Fruit fly (Drosophila melanogaster): ENCODE results near the gene awd.

The awd gene

dm6 chr3R:31744044-31744652 is 1.7 kb downstream of the awd start, which contains the start of gene CG1896:
Gene CG1896 (plus strand): TSS chr3R:31744282.
- TF ChIP-seq Jra (GFP tag; optimal IDR thresholded peaks at IDR 0.05) (peak; percentile 0), br (GFP tag; optimal IDR thresholded peaks at IDR 0.05) (peak; percentile 54), Dif (GFP tag; optimal IDR thresholded peaks at IDR 0.05; ENCODE audit: partially characterized antibody) (no peak), Hr83 (GFP tag; optimal IDR thresholded peaks at IDR 0.05; ENCODE audit: poor library complexity, severe bottlenecking) (peak; percentile 43), CrebA (GFP tag; optimal IDR thresholded peaks at IDR 0.05; ENCODE audit: borderline replicate concordance) (no peak), OdsH (GFP tag; optimal IDR thresholded peaks at IDR 0.05) (peak; percentile 71), fru (GFP tag; optimal IDR thresholded peaks at IDR 0.05) (peak; percentile 54), Sp1 (GFP tag; optimal IDR thresholded peaks at IDR 0.05) (peak; percentile 55), Myc (optimal IDR thresholded peaks at IDR 0.05) (peak; percentile 1), psq (GFP tag; optimal IDR thresholded peaks at IDR 0.05) (peak; percentile 54), h (GFP tag; optimal IDR thresholded peaks at IDR 0.05) (peak; percentile 65), Hnf4 (GFP tag; optimal IDR thresholded peaks at IDR 0.05) (peak; percentile 68), foxo (GFP tag; optimal IDR thresholded peaks at IDR 0.05) (peak in 1 of 2 experiments; percentile 68), rgr (GFP tag; optimal IDR thresholded peaks at IDR 0.05) (peak; percentile 81), CG32264 (GFP tag; optimal IDR thresholded peaks at IDR 0.05) (no peak), HLH106 (tag; optimal IDR thresholded peaks at IDR 0.05) (peak; percentile 42), woc (GFP tag; optimal IDR thresholded peaks at IDR 0.05) (peak; percentile 6), ey (GFP tag; optimal IDR thresholded peaks at IDR 0.05) (peak; percentile 42), dmrt93B (GFP tag; optimal IDR thresholded peaks at IDR 0.05) (no peak)

- TF ChIP-seq fru (GFP tag; optimal IDR thresholded peaks at IDR 0.05) (no peak), ey (GFP tag; optimal IDR thresholded peaks at IDR 0.05) (no peak), sv (GFP tag; optimal IDR thresholded peaks at IDR 0.05) (no peak), Rel (GFP tag; optimal IDR thresholded peaks at IDR 0.05) (no peak), Rel (tag; optimal IDR thresholded peaks at IDR 0.05) (peak; percentile 82), woc (GFP tag; optimal IDR thresholded peaks at IDR 0.05) (no peak), Sp1 (GFP tag; optimal IDR thresholded peaks at IDR 0.05) (no peak), Myc (optimal IDR thresholded peaks at IDR 0.05) (peak; percentile 8), dsf (GFP tag; optimal IDR thresholded peaks at IDR 0.05; ENCODE audit: borderline replicate concordance) (no peak), Jra (GFP tag; optimal IDR thresholded peaks at IDR 0.05) (peak; percentile 97), CG32264 (GFP tag; optimal IDR thresholded peaks at IDR 0.05) (no peak), h (GFP tag; optimal IDR thresholded peaks at IDR 0.05) (no peak), jim (GFP tag; optimal IDR thresholded peaks at IDR 0.05) (peak; percentile 35)
Measured at dm6 chr3R:31743279-31743678, 2.6 kb downstream of the awd start, which contains the start of gene Tbca. Gene Tbca (plus strand): TSS chr3R:31743490.

- TF ChIP-seq foxo (GFP tag; optimal IDR thresholded peaks at IDR 0.05) (peak in 1 of 2 experiments; percentile 26), Hnf4 (GFP tag; optimal IDR thresholded peaks at IDR 0.05) (no peak)
Measured at dm6 chr3R:31741278-31741677, 4.6 kb downstream of the awd start.

dm6 chr3R:31739067-31739786 is 6.7 kb downstream of the awd start:
- TF ChIP-seq CrebA (GFP tag; optimal IDR thresholded peaks at IDR 0.05; ENCODE audit: borderline replicate concordance) (no peak), brk (GFP tag; optimal IDR thresholded peaks at IDR 0.05) (no peak), OdsH (GFP tag; optimal IDR thresholded peaks at IDR 0.05) (no peak), Mio (GFP tag; optimal IDR thresholded peaks at IDR 0.05) (no peak), Hnf4 (GFP tag; optimal IDR thresholded peaks at IDR 0.05) (no peak), usp (GFP tag; optimal IDR thresholded peaks at IDR 0.05) (no peak), Abd-B (GFP tag; optimal IDR thresholded peaks at IDR 0.05) (no peak), dmrt93B (GFP tag; optimal IDR thresholded peaks at IDR 0.05) (no peak), jim (GFP tag; optimal IDR thresholded peaks at IDR 0.05) (no peak), rgr (GFP tag; optimal IDR thresholded peaks at IDR 0.05) (no peak), Sp1 (GFP tag; optimal IDR thresholded peaks at IDR 0.05) (no peak), CG9705 (GFP tag; optimal IDR thresholded peaks at IDR 0.05) (no peak), ey (GFP tag; optimal IDR thresholded peaks at IDR 0.05) (no peak), Dif (GFP tag; optimal IDR thresholded peaks at IDR 0.05; ENCODE audit: partially characterized antibody) (no peak), tai (GFP tag; optimal IDR thresholded peaks at IDR 0.05) (no peak), dl (GFP tag; optimal IDR thresholded peaks at IDR 0.05; ENCODE audit: insufficient read depth in 1 of 2, partially characterized antibody in 2 of 2) (no peak), N (GFP tag; optimal IDR thresholded peaks at IDR 0.05) (no peak), br (GFP tag; optimal IDR thresholded peaks at IDR 0.05) (no peak), Rel (GFP tag; optimal IDR thresholded peaks at IDR 0.05) (no peak), Rel (tag; optimal IDR thresholded peaks at IDR 0.05) (no peak)

All from whole organism, wandering third instar larva.